Worm (Caenorhabditis elegans) whole organism, L4 larva: ENCODE results near the gene F10D7.5.
A peak's percentile ranks its signal among the peaks of the same experiment; 100 is the strongest.

Experiments
- F49E8.2 ChIP-seq: sonication (generic microtip); optimal IDR thresholded peaks from 2 replicates; lab custom pipeline; 2016; ENCODE audit warnings: missing compliant biosample characterization, mild to moderate bottlenecking, missing genetic modification characterization, borderline replicate concordance
- T26A8.4 ChIP-seq: fragments of 200-800 bp; sonication (Bioruptor generic); IDR thresholded peaks from 2 replicates; pipeline ENCODE4 v1.3.6; 2022; ENCODE audit warnings: missing genetic modification characterization, missing compliant biosample characterization
- Y5F2A.4 ChIP-seq: fragments of 200-800 bp; sonication (Bioruptor generic); optimal IDR thresholded peaks from 2 replicates; lab custom pipeline; 2018; ENCODE audit warnings: mild to moderate bottlenecking, missing genetic modification characterization, missing compliant biosample characterization
- Y75B8A.6 ChIP-seq: fragments of 200-800 bp; sonication (Bioruptor generic); IDR thresholded peaks from 2 replicates; pipeline ENCODE4 v1.3.6; 2022; ENCODE audit warnings: missing genetic modification reagents, missing genetic modification characterization, missing compliant biosample characterization
- aly-2 ChIP-seq: sonication (generic microtip); optimal IDR thresholded peaks from 2 replicates; lab custom pipeline; 2018; ENCODE audit warnings: missing biosample characterization, missing genetic modification characterization
- ceh-32 ChIP-seq: sonication (generic microtip); optimal IDR thresholded peaks from 2 replicates; lab custom pipeline; 2016; ENCODE audit warnings: mild to moderate bottlenecking, missing genetic modification characterization, missing compliant biosample characterization; ENCODE audit not compliant: poor library complexity
- ceh-44 ChIP-seq: fragments of 200-800 bp; sonication (Bioruptor generic); IDR thresholded peaks from 2 replicates; pipeline ENCODE4 v1.3.6; 2022; ENCODE audit warnings: missing genetic modification reagents, missing genetic modification characterization, missing compliant biosample characterization
- ceh-62 ChIP-seq: sonication (generic microtip); optimal IDR thresholded peaks from 2 replicates; lab custom pipeline; 2017; ENCODE audit warnings: missing biosample characterization, missing genetic modification characterization
- ceh-82 ChIP-seq: sonication (generic microtip); optimal IDR thresholded peaks from 2 replicates; lab custom pipeline; 2017; ENCODE audit warnings: missing biosample characterization, missing genetic modification characterization
- ces-1 ChIP-seq: fragments of 150-350 bp; sonication (generic microtip); optimal IDR thresholded peaks from 4 replicates; lab custom pipeline; 2014; ENCODE audit warnings: missing biosample characterization, missing genetic modification reagents, missing genetic modification characterization
- daf-16 ChIP-seq, 3 experiments: sonication (generic microtip); optimal IDR thresholded peaks; 2 replicates each; lab custom pipeline; 2016 to 2017; ENCODE audit warnings: missing genetic modification characterization in 3 of 3, missing genetic modification reagents in 3 of 3, mild to moderate bottlenecking in 2 of 3, missing compliant biosample characterization in 2 of 3, missing biosample characterization in 1 of 3, moderate library complexity in 1 of 3
- daf-8 ChIP-seq: fragments of 200-800 bp; sonication (Bioruptor generic); IDR thresholded peaks from 2 replicates; pipeline ENCODE4 v1.3.6; 2022; ENCODE audit warnings: missing genetic modification characterization, missing compliant biosample characterization
- dmd-8 ChIP-seq: fragments of 200-800 bp; sonication (Bioruptor generic); IDR thresholded peaks from 2 replicates; pipeline ENCODE4 v1.3.6; 2022; ENCODE audit warnings: missing genetic modification characterization, missing compliant biosample characterization
- dve-1 ChIP-seq: sonication (generic microtip); optimal IDR thresholded peaks from 2 replicates; lab custom pipeline; 2017; ENCODE audit warnings: antibody characterized with exemption, mild to moderate bottlenecking, missing genetic modification characterization, missing compliant biosample characterization; ENCODE audit not compliant: insufficient read depth
- egl-27 ChIP-seq: sonication (generic microtip); optimal IDR thresholded peaks from 3 replicates; lab custom pipeline; 2017; ENCODE audit warnings: missing biosample characterization, missing genetic modification reagents, missing genetic modification characterization
- fkh-10 ChIP-seq: fragments of 150-350 bp; optimal IDR thresholded peaks from 2 replicates; lab custom pipeline; 2014; ENCODE audit warnings: missing biosample characterization, missing genetic modification reagents, missing genetic modification characterization
- fos-1 ChIP-seq: fragments of 150-350 bp; optimal IDR thresholded peaks from 2 replicates; lab custom pipeline; 2014; ENCODE audit warnings: missing biosample characterization, missing genetic modification characterization
- hif-1 ChIP-seq, 2 experiments: sonication (generic microtip); optimal IDR thresholded peaks; 2 replicates each; lab custom pipeline; 2016 to 2017; ENCODE audit warnings: missing compliant biosample characterization in 2 of 2, missing genetic modification characterization in 2 of 2, missing genetic modification reagents in 2 of 2, missing genotype in 2 of 2, mild to moderate bottlenecking in 1 of 2
- hlh-11 ChIP-seq: fragments of 200-800 bp; sonication (Bioruptor generic); optimal IDR thresholded peaks from 2 replicates; lab custom pipeline; 2018; ENCODE audit warnings: mild to moderate bottlenecking, missing genetic modification characterization, missing compliant biosample characterization
- hlh-30 ChIP-seq: sonication (generic microtip); optimal IDR thresholded peaks from 2 replicates; lab custom pipeline; 2017; ENCODE audit warnings: antibody characterized with exemption, mild to moderate bottlenecking, missing genetic modification characterization, missing compliant biosample characterization; ENCODE audit not compliant: insufficient read depth
- hmg-1.1 ChIP-seq: fragments of 200-800 bp; sonication (Bioruptor generic); IDR thresholded peaks from 2 replicates; pipeline ENCODE4 v1.3.6; 2022; ENCODE audit warnings: missing genetic modification reagents, missing genetic modification characterization, missing compliant biosample characterization
- lim-7 ChIP-seq: fragments of 200-800 bp; sonication (Bioruptor generic); IDR thresholded peaks from 2 replicates; pipeline ENCODE4 v1.3.6; 2022; ENCODE audit warnings: missing genetic modification characterization, missing compliant biosample characterization
- lin-13 ChIP-seq: fragments of 150-350 bp; optimal IDR thresholded peaks from 2 replicates; lab custom pipeline; 2014; ENCODE audit warnings: missing biosample characterization, missing genetic modification reagents, missing genetic modification characterization
- lsy-2 ChIP-seq, 2 experiments: fragments of 150-350 bp in 1 of 2; sonication (generic microtip) in 1 of 2; optimal IDR thresholded peaks; 2 replicates each; lab custom pipeline; 2014 to 2017; ENCODE audit warnings: missing biosample characterization in 2 of 2, missing genetic modification characterization in 2 of 2
- madf-5 ChIP-seq, 2 experiments: fragments of 200-800 bp; sonication (Bioruptor generic); IDR thresholded peaks; 2 replicates each; pipeline ENCODE4 v1.3.6; 2022; ENCODE audit warnings: missing compliant biosample characterization in 2 of 2, missing genetic modification characterization in 2 of 2
- mdl-1 ChIP-seq, 2 experiments: fragments of 150-350 bp in 1 of 2; sonication (generic microtip) in 1 of 2; optimal IDR thresholded peaks; 2 replicates each; lab custom pipeline; 2014 to 2017; ENCODE audit warnings: missing biosample characterization in 2 of 2, missing genetic modification characterization in 2 of 2
- mxl-2 ChIP-seq: fragments of 200-800 bp; sonication (Bioruptor generic); conservative IDR thresholded peaks from 2 replicates; pipeline ENCODE4 v1.3.6; 2022; ENCODE audit warnings: missing genetic modification reagents, missing genetic modification characterization, missing compliant biosample characterization
- nhr-111 ChIP-seq: fragments of 200-800 bp; sonication (Bioruptor generic); optimal IDR thresholded peaks from 2 replicates; lab custom pipeline; 2018; ENCODE audit warnings: mild to moderate bottlenecking, missing genetic modification characterization, missing compliant biosample characterization
- nhr-237 ChIP-seq: sonication (generic microtip); optimal IDR thresholded peaks from 2 replicates; lab custom pipeline; 2017; ENCODE audit warnings: missing biosample characterization, missing genetic modification characterization
- nhr-25 ChIP-seq: sonication (generic microtip); optimal IDR thresholded peaks from 2 replicates; lab custom pipeline; 2017; ENCODE audit warnings: missing genetic modification characterization, mild to moderate bottlenecking, missing compliant biosample characterization, antibody characterized with exemption, moderate library complexity, borderline replicate concordance; ENCODE audit not compliant: insufficient read depth
- nhr-28 ChIP-seq: fragments of 150-350 bp; optimal IDR thresholded peaks from 2 replicates; lab custom pipeline; 2014; ENCODE audit warnings: missing biosample characterization, missing genetic modification characterization
- nhr-41 ChIP-seq: fragments of 200-800 bp; sonication (Bioruptor generic); IDR thresholded peaks from 2 replicates; pipeline ENCODE4 v1.3.6; 2022; ENCODE audit warnings: missing genetic modification reagents, missing genetic modification characterization, missing compliant biosample characterization
- nhr-42 ChIP-seq: fragments of 200-800 bp; sonication (Bioruptor generic); IDR thresholded peaks from 2 replicates; pipeline ENCODE4 v1.3.6; 2022; ENCODE audit warnings: missing genetic modification characterization, missing compliant biosample characterization
- php-3 ChIP-seq: fragments of 200-800 bp; sonication (Bioruptor generic); IDR thresholded peaks from 2 replicates; pipeline ENCODE4 v1.3.6; 2022; ENCODE audit warnings: missing genetic modification reagents, missing genetic modification characterization, missing compliant biosample characterization
- set-16 ChIP-seq: fragments of 200-800 bp; sonication (Bioruptor generic); IDR thresholded peaks from 2 replicates; pipeline ENCODE4 v1.3.6; 2022; ENCODE audit warnings: missing genetic modification reagents, missing genetic modification characterization, missing compliant biosample characterization
- snpc-1.2 ChIP-seq: fragments of 200-800 bp; sonication (Bioruptor generic); IDR thresholded peaks from 2 replicates; pipeline ENCODE4 v1.3.6; 2022; ENCODE audit warnings: missing genetic modification reagents, missing genetic modification characterization, missing compliant biosample characterization
- spr-1 ChIP-seq: sonication (generic microtip); optimal IDR thresholded peaks from 2 replicates; lab custom pipeline; 2016; ENCODE audit warnings: mild to moderate bottlenecking, missing genetic modification characterization, missing compliant biosample characterization
- spr-3 ChIP-seq: fragments of 200-800 bp; sonication (Bioruptor generic); optimal IDR thresholded peaks from 2 replicates; lab custom pipeline; 2018; ENCODE audit warnings: mild to moderate bottlenecking, missing genetic modification characterization, missing compliant biosample characterization
- tag-97 ChIP-seq: fragments of 200-800 bp; sonication (Bioruptor generic); IDR thresholded peaks from 2 replicates; pipeline ENCODE4 v1.3.6; 2022; ENCODE audit warnings: missing genetic modification characterization, missing compliant biosample characterization
- tra-1 ChIP-seq: fragments of 200-800 bp; sonication (Bioruptor generic); IDR thresholded peaks from 2 replicates; pipeline ENCODE4 v1.3.6; 2022; ENCODE audit warnings: missing genetic modification reagents, missing genetic modification characterization, missing compliant biosample characterization
- unc-62 ChIP-seq, 3 experiments: fragments of 150-350 bp in 1 of 3; sonication (generic microtip); optimal IDR thresholded peaks in 2 of 3; peaks in 1 of 3; 1 replicate in 1 of 3; 2 replicates in 2 of 3; lab custom pipeline; 2014 to 2017; ENCODE audit warnings: missing biosample characterization in 3 of 3, missing genetic modification characterization in 3 of 3, missing genetic modification reagents in 3 of 3, missing genotype in 1 of 3
- zfp-2 ChIP-seq: sonication (generic microtip); optimal IDR thresholded peaks from 2 replicates; lab custom pipeline; 2016; ENCODE audit warnings: mild to moderate bottlenecking, missing genetic modification characterization, missing compliant biosample characterization
- zip-11 ChIP-seq: fragments of 200-800 bp; sonication (Bioruptor generic); IDR thresholded peaks from 2 replicates; pipeline ENCODE4 v1.3.6; 2022; ENCODE audit warnings: missing genetic modification characterization, missing compliant biosample characterization
- ztf-11 ChIP-seq: fragments of 150-350 bp; optimal IDR thresholded peaks from 2 replicates; lab custom pipeline; 2014; ENCODE audit warnings: missing biosample characterization, missing genetic modification characterization

F10D7.5 gene

DNA sequence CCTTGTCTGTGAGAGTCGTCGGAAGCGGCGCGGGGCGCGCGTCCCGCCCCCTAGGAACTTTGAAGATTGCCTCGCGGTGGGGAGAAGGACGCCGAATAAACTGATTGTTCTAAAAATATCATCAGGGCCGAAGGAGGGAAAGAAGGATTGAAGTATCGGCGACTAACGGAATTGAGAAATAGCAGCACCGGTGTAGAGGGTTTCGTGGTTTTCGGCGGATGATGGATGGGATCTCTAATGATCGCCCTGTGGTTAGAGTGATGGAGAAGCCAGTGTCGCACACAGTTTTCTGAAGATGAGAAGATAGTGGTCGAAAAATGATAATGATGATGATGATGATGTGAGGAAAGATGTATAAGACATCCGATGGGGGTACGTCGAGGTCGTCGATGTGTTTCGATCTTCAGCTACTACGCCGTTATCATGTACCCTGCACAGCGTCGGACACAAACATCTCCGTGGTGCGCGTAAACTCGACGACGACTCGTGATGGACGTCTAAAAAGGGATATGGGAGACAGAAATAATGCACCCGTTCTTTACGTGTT, 30.2 kb upstream of the F10D7.5 start, which contains the start of gene osm-11 (continued):
- TF ChIP-seq set-16 (GFP tag; lab: Robert Waterston, UW) (no peak), spr-1 (tag; lab: Kevin White, UChicago) (no peak), madf-5 (GFP tag; IDR thresholded peaks at IDR 0.05; lab: Robert Waterston, UW) (0 out of 4 replicates have a peak, but pooled peaks of 1 of the 2 experiments have one; percentile 11), hmg-1.1 (no peak), mdl-1 (tag; optimal IDR thresholded peaks at IDR 0.05; lab: Kevin White, UChicago) (peak in 1 of 2 experiments; percentile 50), hlh-11 (peak; percentile 51), nhr-28 (peak; percentile 87), ceh-32 (tag; lab: Kevin White, UChicago) (no peak), tag-97 (GFP tag; lab: Robert Waterston, UW) (no peak), spr-3 (GFP tag; lab: Kevin White, UChicago) (no peak), unc-62 (GFP tag; optimal IDR thresholded peaks at IDR 0.05 in 1 of 2; lab: Kevin White, UChicago) (peak in 1 of 2 experiments; percentile 98), unc-62 (tag; optimal IDR thresholded peaks at IDR 0.05; lab: Kevin White, UChicago) (no peak), aly-2 (tag; lab: Kevin White, UChicago) (no peak), hlh-30 (tag; lab: Kevin White, UChicago) (no peak)

DNA sequence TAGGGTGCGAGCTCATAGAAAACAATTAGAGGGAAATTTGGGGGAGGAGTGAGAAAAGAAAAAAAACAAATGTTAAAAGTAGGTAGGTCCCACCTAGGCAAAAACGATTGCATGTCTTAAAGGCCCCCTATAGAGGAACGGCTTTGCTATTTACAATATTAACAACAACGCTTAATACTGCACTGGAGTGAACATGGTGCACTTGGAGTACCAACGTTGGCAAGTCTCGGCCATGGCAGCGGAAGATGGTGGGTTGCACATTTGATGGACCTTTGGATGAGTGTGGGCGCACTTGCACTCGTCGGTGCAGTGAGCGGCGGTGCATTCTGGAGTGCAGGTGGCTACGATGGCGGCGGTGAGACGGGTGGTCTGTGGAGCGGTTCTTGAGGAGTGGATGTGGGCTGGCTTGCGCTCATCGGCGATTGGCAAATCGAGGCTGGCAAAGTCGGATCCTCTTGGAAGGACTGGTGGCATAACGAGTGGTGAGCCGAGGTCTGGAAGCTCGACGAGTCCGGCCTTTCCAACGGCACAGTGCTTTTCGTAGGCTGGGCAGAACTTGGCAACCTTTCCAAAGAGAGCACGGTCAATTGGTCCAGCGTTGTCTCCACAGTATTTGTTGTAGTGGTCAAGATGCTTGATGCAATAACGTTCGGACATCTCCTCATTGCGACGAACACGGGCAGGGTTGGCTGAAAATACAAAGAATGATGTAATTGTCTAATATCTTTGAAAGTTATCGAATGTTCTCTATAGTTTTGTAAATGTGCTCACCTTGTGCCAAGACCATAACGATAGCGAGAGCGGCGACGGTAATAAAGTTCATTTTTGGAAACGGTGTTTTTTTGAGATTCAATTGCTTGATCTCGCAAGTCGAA, 29.4 kb upstream of the F10D7.5 start:
- TF ChIP-seq ces-1 (GFP tag; lab: Kevin White, UChicago) (no peak), T26A8.4 (GFP tag; lab: Robert Waterston, UW) (peak; percentile 76), spr-3 (GFP tag; lab: Kevin White, UChicago) (no peak), Y5F2A.4 (GFP tag; lab: Kevin White, UChicago) (no peak), egl-27 (tag; lab: Kevin White, UChicago) (no peak), ceh-32 (tag; lab: Kevin White, UChicago) (no peak), fkh-10 (GFP tag; lab: Kevin White, UChicago) (no peak), fos-1 (tag; lab: Kevin White, UChicago) (no peak), ceh-62 (no peak), dmd-8 (GFP tag; lab: Robert Waterston, UW) (no peak), hlh-11 (no peak), ceh-44 (GFP tag; lab: Robert Waterston, UW) (0 out of 2 replicates have a peak, but pooled peaks have one; percentile 11), daf-8 (GFP tag; lab: Robert Waterston, UW) (no peak), nhr-42 (GFP tag; lab: Robert Waterston, UW) (0 out of 2 replicates have a peak, but pooled peaks have one; percentile 38), zfp-2 (tag; lab: Kevin White, UChicago) (no peak), nhr-237 (peak; percentile 28), nhr-41 (GFP tag; lab: Robert Waterston, UW) (no peak), ztf-11 (tag; lab: Kevin White, UChicago) (no peak), php-3 (GFP tag; lab: Robert Waterston, UW) (no peak), ceh-82 (tag; lab: Kevin White, UChicago) (no peak), tra-1 (no peak), daf-16 (GFP tag; optimal IDR thresholded peaks at IDR 0.05; lab: Kevin White, UChicago) (no peak), daf-16 (tag; optimal IDR thresholded peaks at IDR 0.05; lab: Kevin White, UChicago) (no peak), Y75B8A.6 (GFP tag; lab: Robert Waterston, UW) (no peak), tag-97 (GFP tag; lab: Robert Waterston, UW) (no peak), mxl-2 (GFP tag; lab: Robert Waterston, UW) (no peak), nhr-111 (GFP tag; lab: Kevin White, UChicago) (no peak), lin-13 (GFP tag; lab: Kevin White, UChicago) (no peak), lim-7 (GFP tag; lab: Robert Waterston, UW) (peak; percentile 24; the same call in 1 of the 2 replicates), lsy-2 (tag; optimal IDR thresholded peaks at IDR 0.05; lab: Kevin White, UChicago) (peak in 1 of 2 experiments; percentile 30), nhr-25 (tag; lab: Kevin White, UChicago) (peak; percentile 6), F49E8.2 (no peak), snpc-1.2 (no peak), zip-11 (0 out of 2 replicates have a peak, but pooled peaks have one; percentile 27), hlh-30 (tag; lab: Kevin White, UChicago) (peak; percentile 48), dve-1 (tag; lab: Kevin White, UChicago) (no peak), hif-1 (tag; optimal IDR thresholded peaks at IDR 0.05; lab: Kevin White, UChicago) (no peak)
